Fruit fly (Drosophila melanogaster) Kc167 (cell line): Measurements from ENCODE around the gene lectin-24Db.

Source experiments
- Myc ChIP-seq: fragments of >200 bp; optimal IDR thresholded peaks from 2 replicates; lab custom pipeline; 2017; ENCODE audit warnings: missing external identifiers
- Sin3A ChIP-seq: fragments of >200 bp; optimal IDR thresholded peaks from 2 replicates; lab custom pipeline; 2018; ENCODE audit warnings: missing external identifiers
- h ChIP-seq: fragments of >200 bp; optimal IDR thresholded peaks from 3 replicates; lab custom pipeline; 2018; ENCODE audit warnings: missing external identifiers
- insv ChIP-seq: fragments of >200 bp; optimal IDR thresholded peaks from 3 replicates; lab custom pipeline; 2018; ENCODE audit warnings: missing external identifiers
- psq ChIP-seq: fragments of >200 bp; optimal IDR thresholded peaks from 2 replicates; lab custom pipeline; 2017; ENCODE audit warnings: missing external identifiers
- ttk ChIP-seq: sonication (Bioruptor generic); optimal IDR thresholded peaks from 2 replicates; lab custom pipeline; 2017; ENCODE audit warnings: missing external identifiers

The lectin-24Db gene

DNA sequence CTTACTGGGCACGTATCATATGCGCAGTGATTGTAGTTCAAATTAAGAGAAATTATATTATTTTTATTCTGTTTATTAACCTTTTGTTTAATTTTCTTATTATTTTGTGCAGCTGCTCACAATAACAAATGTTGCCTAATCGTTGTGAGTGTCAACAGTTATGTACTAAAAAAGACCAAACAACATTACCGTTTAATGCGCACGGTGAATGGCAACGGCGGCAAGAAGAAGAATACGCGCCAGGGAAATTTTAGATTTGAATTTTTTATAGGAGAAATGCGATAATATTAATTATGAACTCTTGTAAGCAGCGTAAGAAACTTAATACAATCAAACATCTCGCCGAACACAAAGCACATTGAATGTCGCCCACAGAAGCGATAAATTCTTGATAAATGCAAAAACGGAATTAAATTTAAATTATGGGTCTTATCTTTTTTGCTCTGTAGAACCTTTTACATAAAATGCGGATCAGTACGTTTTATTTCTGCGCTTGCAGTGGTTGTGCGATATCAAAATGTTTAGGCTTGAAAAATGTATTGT is at the start of gene lectin-24Db, which contains the start of gene Tbcc:
Gene lectin-24Db, plus strand, starts transcription at position 493 of the 543 bp plus-strand sequence.
Gene Tbcc, minus strand, starts transcription at position 163 of the 543 bp plus-strand sequence.
- TF ChIP-seq Myc (lab: Kevin White, UChicago) (no peak), h (lab: Kevin White, UChicago) (no peak), Sin3A (lab: Kevin White, UChicago) (no peak), ttk (lab: Kevin White, UChicago) (no peak), psq (lab: Kevin White, UChicago) (no peak), insv (lab: Kevin White, UChicago) (no peak)

DNA sequence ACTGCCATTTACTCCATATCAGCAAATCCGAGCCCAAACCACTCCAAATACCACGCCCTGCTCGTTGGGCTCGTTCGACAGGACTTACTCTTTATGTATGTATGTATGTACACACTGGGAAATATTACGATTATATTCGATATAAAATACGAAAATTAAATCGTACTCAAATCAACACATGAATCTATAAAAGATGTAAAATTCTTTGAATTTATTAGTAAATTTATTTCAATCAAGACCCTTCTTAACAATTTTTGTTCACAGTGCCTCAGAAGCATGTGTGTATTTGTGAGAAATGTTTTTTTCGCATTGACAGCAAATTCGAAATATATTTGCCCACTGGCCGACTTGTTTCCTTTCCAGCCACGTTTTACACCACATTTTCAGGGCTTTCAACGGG is 41.6 kb upstream of the lectin-24Db start:
- TF ChIP-seq insv (lab: Kevin White, UChicago), result no peak
- no peak for TF ChIP-seq Sin3A (lab: Kevin White, UChicago)
- TF ChIP-seq Myc (lab: Kevin White, UChicago), result no peak
- no peak for TF ChIP-seq psq (lab: Kevin White, UChicago)
- no peak for TF ChIP-seq h (lab: Kevin White, UChicago)
- TF ChIP-seq ttk (lab: Kevin White, UChicago), result no peak

dm6 chr2L:4148979-4149378 is 38.9 kb upstream of the lectin-24Db start, which contains the start of gene CG2955:
Gene CG2955, plus strand, starts transcription at chr2L:4149279.
- TF ChIP-seq Sin3A (lab: Kevin White, UChicago), result no peak
- no peak for TF ChIP-seq h (lab: Kevin White, UChicago)
- TF ChIP-seq ttk (lab: Kevin White, UChicago), result no peak
- TF ChIP-seq Myc (lab: Kevin White, UChicago), result no peak
- TF ChIP-seq insv (lab: Kevin White, UChicago), result no peak
- TF ChIP-seq psq (lab: Kevin White, UChicago), result no peak

DNA sequence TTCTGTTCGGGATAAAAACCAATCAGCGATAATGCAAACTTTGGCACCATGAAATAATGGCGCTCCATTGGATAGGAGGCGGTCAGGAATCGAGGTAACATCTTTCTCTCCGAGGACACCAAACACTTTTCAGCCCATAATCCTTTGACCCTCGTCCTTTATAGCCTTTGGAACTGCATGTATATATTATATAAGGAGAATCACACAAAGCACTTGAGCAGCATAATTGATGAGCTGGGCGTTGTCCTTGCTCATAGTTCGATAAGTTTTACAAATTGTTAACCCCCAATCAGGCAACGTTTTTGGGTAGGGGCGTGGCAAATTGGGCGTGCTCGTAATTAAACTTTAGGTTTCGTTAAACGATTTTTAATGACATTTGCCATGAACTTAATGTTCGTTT is 21.9 kb upstream of the lectin-24Db start, which contains the start of gene Or24a:
Gene Or24a, minus strand, starts transcription at position 101 of the 400 bp plus-strand sequence.
- no peak for TF ChIP-seq psq (lab: Kevin White, UChicago)
- no peak for TF ChIP-seq Myc (lab: Kevin White, UChicago)
- no peak for TF ChIP-seq ttk (lab: Kevin White, UChicago)
- no peak for TF ChIP-seq Sin3A (lab: Kevin White, UChicago)
- TF ChIP-seq insv (lab: Kevin White, UChicago), result no peak
- no peak for TF ChIP-seq h (lab: Kevin White, UChicago)

DNA sequence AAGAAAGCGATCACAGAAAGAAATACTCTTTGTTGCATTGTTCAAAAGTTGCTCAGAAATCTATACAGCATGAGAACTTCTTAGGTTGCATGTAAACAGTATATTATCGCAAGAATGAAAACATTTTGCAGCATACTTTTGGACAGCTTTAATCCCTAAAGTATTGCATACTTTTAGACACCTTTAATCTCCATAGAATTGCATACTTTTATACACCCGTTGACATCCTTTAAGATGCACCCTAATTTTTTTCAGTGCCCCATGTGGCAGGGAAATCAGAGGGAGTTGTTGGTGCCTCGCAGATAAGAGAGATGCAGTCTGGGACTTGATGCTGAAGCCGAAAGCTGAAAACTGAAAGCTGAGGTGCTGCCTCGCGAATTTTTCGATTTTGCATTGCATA is 8.5 kb upstream of the lectin-24Db start:
- TF ChIP-seq Myc (lab: Kevin White, UChicago) (no peak), h (lab: Kevin White, UChicago) (no peak), insv (lab: Kevin White, UChicago) (no peak), ttk (lab: Kevin White, UChicago) (no peak), psq (lab: Kevin White, UChicago) (no peak), Sin3A (lab: Kevin White, UChicago) (no peak)

- no peak for TF ChIP-seq Myc (lab: Kevin White, UChicago)
Observed at dm6 chr2L:4179960-4180359, 8.0 kb upstream of the lectin-24Db start.

dm6 chr2L:4185269-4186024 is 2.5 kb upstream of the lectin-24Db start:
- TF ChIP-seq insv (lab: Kevin White, UChicago) (no peak), psq (lab: Kevin White, UChicago) (no peak), Sin3A (lab: Kevin White, UChicago) (no peak)

DNA sequence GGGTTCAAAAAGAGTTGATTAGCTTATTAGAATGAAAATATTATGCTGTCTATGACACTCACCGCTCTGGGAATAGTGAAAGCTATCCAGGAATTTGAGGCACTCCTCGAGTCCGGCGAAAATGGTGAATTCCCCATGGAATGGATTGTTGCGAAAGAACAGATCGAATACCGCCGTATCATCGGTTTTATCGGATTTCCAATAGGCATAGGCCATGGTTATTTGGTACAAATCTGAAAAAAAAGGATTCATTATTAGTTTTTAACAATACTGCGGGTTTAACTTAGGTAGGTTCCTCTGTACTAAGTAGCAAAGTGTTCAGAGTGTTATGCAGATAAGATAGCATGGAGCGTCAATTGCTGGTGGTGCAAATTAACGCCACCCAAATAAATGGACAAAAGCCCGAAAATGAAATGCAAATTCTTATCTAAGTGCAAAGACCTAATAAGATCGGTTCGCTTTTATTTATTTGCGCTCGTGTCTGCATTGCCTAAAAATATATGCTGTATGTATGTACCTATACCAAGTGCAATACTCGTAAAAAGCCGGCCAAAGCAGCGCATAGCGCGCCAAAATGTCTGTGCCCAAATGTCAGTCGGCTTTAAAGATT is 7.9 kb downstream of the lectin-24Db start:
- TF ChIP-seq h (lab: Kevin White, UChicago), result no peak
- no peak for TF ChIP-seq Myc (lab: Kevin White, UChicago)
- no peak for TF ChIP-seq insv (lab: Kevin White, UChicago)
- no peak for TF ChIP-seq Sin3A (lab: Kevin White, UChicago)
- TF ChIP-seq ttk (lab: Kevin White, UChicago), result no peak
- TF ChIP-seq psq (lab: Kevin White, UChicago), result no peak

DNA sequence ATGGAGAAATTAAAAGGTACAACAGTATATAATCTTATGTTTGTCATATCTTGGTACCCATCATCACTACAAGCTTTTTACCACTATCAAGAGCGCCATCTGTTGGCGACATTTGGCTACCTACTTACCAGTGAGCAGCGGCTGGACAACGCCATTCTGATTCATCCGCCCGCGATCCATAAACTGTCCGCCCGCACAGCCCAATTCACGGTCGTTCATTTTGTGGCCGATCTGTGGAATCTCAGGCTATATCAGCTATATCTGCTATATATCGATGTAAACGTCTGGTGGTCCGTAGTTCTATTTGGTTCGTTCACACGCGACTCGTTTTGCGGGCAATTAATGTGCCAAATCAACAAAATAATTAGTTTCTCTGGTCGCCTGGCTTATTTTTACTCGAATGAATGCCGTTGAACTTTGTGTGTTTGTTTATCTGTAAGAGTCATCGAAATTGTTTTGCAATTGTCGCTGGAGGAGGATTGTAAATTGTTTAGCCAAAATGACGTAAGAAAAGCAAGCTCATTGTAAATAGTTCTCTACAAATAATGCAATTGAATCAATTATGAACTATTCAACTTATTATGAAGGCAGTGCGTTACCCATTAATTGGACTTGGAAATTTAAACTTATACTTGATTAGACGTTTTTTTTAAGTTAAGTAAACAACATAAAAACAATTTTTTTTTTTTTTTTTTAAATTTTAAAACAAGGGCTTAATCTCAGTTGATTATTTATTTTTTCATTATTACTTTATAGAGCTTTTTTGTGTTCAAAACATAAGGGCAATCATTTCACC is 8.6 kb downstream of the lectin-24Db start:
- TF ChIP-seq insv (lab: Kevin White, UChicago), result no peak

- TF ChIP-seq psq (lab: Kevin White, UChicago), result no peak
- TF ChIP-seq Myc (lab: Kevin White, UChicago), result no peak
- no peak for TF ChIP-seq Sin3A (lab: Kevin White, UChicago)
- TF ChIP-seq insv (lab: Kevin White, UChicago), result no peak
- TF ChIP-seq h (lab: Kevin White, UChicago), result no peak
- TF ChIP-seq ttk (lab: Kevin White, UChicago), result no peak
Observed at dm6 chr2L:4197143-4197912, 9.4 kb downstream of the lectin-24Db start.
